Worm (Caenorhabditis elegans) whole organism, early embryonic: ENCODE results near the gene C08F11.17.

Experiments used
- F13C5.2 ChIP-seq: sonication (generic microtip); optimal IDR thresholded peaks from 2 replicates; lab custom pipeline; 2017; ENCODE audit warnings: mild to moderate bottlenecking, missing genetic modification characterization, inconsistent platforms, missing compliant biosample characterization
- aly-1 ChIP-seq: sonication (generic microtip); optimal IDR thresholded peaks from 2 replicates; lab custom pipeline; 2016; ENCODE audit warnings: missing genetic modification characterization, missing compliant biosample characterization
- ama-1 ChIP-seq: fragments of 150-350 bp; optimal IDR thresholded peaks from 2 replicates; lab custom pipeline; 2014
- ceh-36 ChIP-seq: sonication (generic microtip); optimal IDR thresholded peaks from 2 replicates; lab custom pipeline; 2016; ENCODE audit warnings: missing genetic modification characterization, inconsistent platforms, missing compliant biosample characterization
- hmbx-1 ChIP-seq: sonication (generic microtip); optimal IDR thresholded peaks from 2 replicates; lab custom pipeline; 2016; ENCODE audit warnings: mild to moderate bottlenecking, missing genetic modification characterization, missing compliant biosample characterization
- hmg-4 ChIP-seq: fragments of 200-800 bp; sonication (Bioruptor generic); optimal IDR thresholded peaks from 2 replicates; lab custom pipeline; 2018; ENCODE audit warnings: mild to moderate bottlenecking, missing genetic modification characterization, missing compliant biosample characterization
- tra-4 ChIP-seq: sonication (generic microtip); optimal IDR thresholded peaks from 2 replicates; lab custom pipeline; 2017; ENCODE audit warnings: missing genetic modification characterization, missing compliant biosample characterization

DNA sequence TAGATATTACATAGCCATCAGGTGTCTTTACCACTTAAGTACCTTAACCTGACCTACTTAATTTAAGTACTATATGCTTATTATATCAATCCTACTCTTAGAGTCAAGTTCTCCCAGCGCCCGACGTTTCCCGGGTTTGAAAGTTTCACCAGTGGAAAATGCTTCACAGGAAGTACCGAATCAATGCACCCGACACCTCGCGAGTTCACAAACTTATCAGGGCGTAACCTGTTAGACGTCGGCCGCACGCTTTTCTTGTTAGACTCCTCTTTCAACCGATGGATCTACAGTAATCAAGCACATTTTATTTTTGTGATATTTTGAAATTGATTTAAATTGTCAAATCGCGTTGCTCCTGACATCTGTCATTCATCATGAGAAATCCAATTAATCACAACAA lies 45.2 kb upstream of the C08F11.17 start:
- TF ChIP-seq ama-1 (no peak), F13C5.2 (no peak), ceh-36 (no peak), hmbx-1 (no peak), hmg-4 (GFP tag; lab: Kevin White, UChicago) (no peak), aly-1 (tag; lab: Kevin White, UChicago) (no peak), tra-4 (tag; lab: Kevin White, UChicago) (no peak)
